Worm (Caenorhabditis elegans) whole organism, young adult: ENCODE measurements around the gene F13B6.2.

ENCODE experiments used
- B0019.2 ChIP-seq: fragments of 200-800 bp; sonication (Bioruptor generic); conservative IDR thresholded peaks from 2 replicates; pipeline ENCODE4 v1.3.6; 2022; ENCODE audit warnings: missing genetic modification reagents, missing genetic modification characterization, missing compliant biosample characterization
- D2030.7 ChIP-seq: fragments of 200-800 bp; sonication (Bioruptor generic); IDR thresholded peaks from 2 replicates; pipeline ENCODE4 v1.3.6; 2022; ENCODE audit warnings: missing genetic modification reagents, missing genetic modification characterization, missing compliant biosample characterization
- F22D6.2 ChIP-seq: sonication (generic microtip); optimal IDR thresholded peaks from 2 replicates; lab custom pipeline; 2016; ENCODE audit warnings: mild to moderate bottlenecking, missing genetic modification characterization, missing compliant biosample characterization
- F33H1.4 ChIP-seq: fragments of 200-800 bp; sonication (Bioruptor generic); IDR thresholded peaks from 2 replicates; pipeline ENCODE4 v1.3.6; 2022; ENCODE audit warnings: missing genetic modification reagents, missing genetic modification characterization, missing compliant biosample characterization
- F39B2.1 ChIP-seq: fragments of 200-800 bp; sonication (Bioruptor generic); IDR thresholded peaks from 2 replicates; pipeline ENCODE4 v1.3.6; 2022; ENCODE audit warnings: missing genetic modification reagents, missing genetic modification characterization, missing compliant biosample characterization
- F57A8.1 ChIP-seq: fragments of 200-800 bp; sonication (Bioruptor generic); optimal IDR thresholded peaks from 2 replicates; lab custom pipeline; 2018; ENCODE audit warnings: mild to moderate bottlenecking, missing genetic modification characterization, moderate library complexity, missing compliant biosample characterization
- K12H6.12 ChIP-seq: fragments of 200-800 bp; sonication (Bioruptor generic); optimal IDR thresholded peaks from 2 replicates; lab custom pipeline; 2018; ENCODE audit warnings: mild to moderate bottlenecking, missing genetic modification characterization, missing compliant biosample characterization
- Y53G8AR.9 ChIP-seq: fragments of 200-800 bp; sonication (Bioruptor generic); conservative IDR thresholded peaks from 2 replicates; pipeline ENCODE4 v1.3.6; 2022; ENCODE audit warnings: missing genetic modification reagents, missing genetic modification characterization, missing compliant biosample characterization
- Y56A3A.18 ChIP-seq: fragments of 200-800 bp; sonication (Bioruptor generic); IDR thresholded peaks from 2 replicates; pipeline ENCODE4 v1.3.6; 2022; ENCODE audit warnings: missing genetic modification reagents, missing genetic modification characterization, missing compliant biosample characterization
- Y79H2A.3 ChIP-seq: fragments of 200-800 bp; sonication (Bioruptor generic); conservative IDR thresholded peaks from 2 replicates; pipeline ENCODE4 v1.3.6; 2022; ENCODE audit warnings: missing genetic modification reagents, missing genetic modification characterization, missing compliant biosample characterization
- Y95B8A.8 ChIP-seq: fragments of 200-800 bp; sonication (Bioruptor generic); IDR thresholded peaks from 2 replicates; pipeline ENCODE4 v1.3.6; 2022; ENCODE audit warnings: missing genetic modification reagents, missing genetic modification characterization, missing compliant biosample characterization
- aptf-2 ChIP-seq: fragments of 200-800 bp; sonication (Bioruptor generic); conservative IDR thresholded peaks from 2 replicates; pipeline ENCODE4 v1.3.6; 2022; ENCODE audit warnings: missing genetic modification reagents, missing genetic modification characterization, missing compliant biosample characterization
- aptf-3 ChIP-seq: fragments of 200-800 bp; sonication (Bioruptor generic); IDR thresholded peaks from 2 replicates; pipeline ENCODE4 v1.3.6; 2022; ENCODE audit warnings: missing genetic modification characterization, missing compliant biosample characterization
- atf-7 ChIP-seq: sonication (generic microtip); optimal IDR thresholded peaks from 2 replicates; lab custom pipeline; 2017; ENCODE audit warnings: mild to moderate bottlenecking, missing genetic modification characterization, missing compliant biosample characterization
- attf-3 ChIP-seq: fragments of 200-800 bp; sonication (Bioruptor generic); conservative IDR thresholded peaks from 2 replicates; pipeline ENCODE4 v1.3.6; 2022; ENCODE audit warnings: missing genetic modification reagents, missing genetic modification characterization, missing compliant biosample characterization
- attf-5 ChIP-seq: fragments of 200-800 bp; sonication (Bioruptor generic); optimal IDR thresholded peaks from 2 replicates; lab custom pipeline; 2018; ENCODE audit warnings: mild to moderate bottlenecking, missing genetic modification characterization, missing compliant biosample characterization
- bed-1 ChIP-seq: fragments of 200-800 bp; sonication (Bioruptor generic); IDR thresholded peaks from 2 replicates; pipeline ENCODE4 v1.3.6; 2022; ENCODE audit warnings: missing genetic modification reagents, missing genetic modification characterization, missing compliant biosample characterization
- cebp-2 ChIP-seq: fragments of 200-800 bp; sonication (Bioruptor generic); IDR thresholded peaks from 2 replicates; pipeline ENCODE4 v1.3.6; 2022; ENCODE audit warnings: missing genetic modification characterization, missing compliant biosample characterization
- ceh-100 ChIP-seq: fragments of 200-800 bp; sonication (Bioruptor generic); IDR thresholded peaks from 2 replicates; pipeline ENCODE4 v1.3.6; 2022; ENCODE audit warnings: missing genetic modification reagents, missing genetic modification characterization, missing compliant biosample characterization
- ceh-40 ChIP-seq: fragments of 200-800 bp; sonication (Bioruptor generic); IDR thresholded peaks from 2 replicates; pipeline ENCODE4 v1.3.6; 2022; ENCODE audit warnings: missing genetic modification characterization, missing compliant biosample characterization
- ceh-58 ChIP-seq: fragments of 200-800 bp; sonication (Bioruptor generic); IDR thresholded peaks from 2 replicates; pipeline ENCODE4 v1.3.6; 2022; ENCODE audit warnings: missing genetic modification characterization, missing compliant biosample characterization
- chd-7 ChIP-seq: sonication (generic microtip); optimal IDR thresholded peaks from 2 replicates; lab custom pipeline; 2016; ENCODE audit warnings: mild to moderate bottlenecking, missing genetic modification characterization, moderate library complexity, missing compliant biosample characterization
- die-1 ChIP-seq: sonication (generic microtip); optimal IDR thresholded peaks from 2 replicates; lab custom pipeline; 2016; ENCODE audit warnings: missing genotype, mild to moderate bottlenecking, missing genetic modification characterization, missing compliant biosample characterization
- dox-1 ChIP-seq: fragments of 200-800 bp; sonication (Bioruptor generic); IDR thresholded peaks from 2 replicates; pipeline ENCODE4 v1.3.6; 2022; ENCODE audit warnings: missing genetic modification reagents, missing genetic modification characterization, missing compliant biosample characterization
- dpff-1 ChIP-seq: sonication (generic microtip); optimal IDR thresholded peaks from 2 replicates; lab custom pipeline; 2017; ENCODE audit warnings: mild to moderate bottlenecking, missing genetic modification characterization, missing compliant biosample characterization
- egl-18 ChIP-seq: fragments of 200-800 bp; sonication (Bioruptor generic); IDR thresholded peaks from 2 replicates; pipeline ENCODE4 v1.3.6; 2022; ENCODE audit warnings: missing genetic modification reagents, missing genetic modification characterization, missing compliant biosample characterization
- egl-44 ChIP-seq: fragments of 200-800 bp; sonication (Bioruptor generic); IDR thresholded peaks from 2 replicates; pipeline ENCODE4 v1.3.6; 2022; ENCODE audit warnings: missing genetic modification reagents, missing genetic modification characterization, missing compliant biosample characterization
- egrh-3 ChIP-seq: fragments of 200-800 bp; sonication (Bioruptor generic); IDR thresholded peaks from 2 replicates; pipeline ENCODE4 v1.3.6; 2022; ENCODE audit warnings: missing genetic modification reagents, missing genetic modification characterization, missing compliant biosample characterization
- ekl-4 ChIP-seq: fragments of 200-800 bp; sonication (Bioruptor generic); IDR thresholded peaks from 2 replicates; pipeline ENCODE4 v1.3.6; 2022; ENCODE audit warnings: missing genetic modification reagents, missing genetic modification characterization, missing compliant biosample characterization
- hsf-1 ChIP-seq: fragments of 200-800 bp; sonication (Bioruptor generic); IDR thresholded peaks from 2 replicates; pipeline ENCODE4 v1.3.6; 2022; ENCODE audit warnings: missing genetic modification reagents, missing genetic modification characterization, missing compliant biosample characterization
- lin-26 ChIP-seq: fragments of 200-800 bp; sonication (Bioruptor generic); IDR thresholded peaks from 2 replicates; pipeline ENCODE4 v1.3.6; 2022; ENCODE audit warnings: missing genetic modification reagents, missing genetic modification characterization, missing compliant biosample characterization
- lin-35 ChIP-seq, 3 experiments: fragments of 150-350 bp in 2 of 3; sonication (generic microtip) in 1 of 3; optimal IDR thresholded peaks; 2 replicates each; lab custom pipeline; 2014 to 2018; ENCODE audit warnings: missing biosample characterization in 3 of 3, missing genetic modification characterization in 3 of 3, missing genetic modification reagents in 3 of 3
- lsy-27 ChIP-seq: sonication (generic microtip); optimal IDR thresholded peaks from 2 replicates; lab custom pipeline; 2017; ENCODE audit warnings: missing genetic modification characterization, mild to moderate bottlenecking, missing compliant biosample characterization, antibody characterized with exemption, missing genotype, borderline replicate concordance; ENCODE audit not compliant: insufficient read depth
- madf-3 ChIP-seq: fragments of 200-800 bp; sonication (Bioruptor generic); IDR thresholded peaks from 2 replicates; pipeline ENCODE4 v1.3.6; 2022; ENCODE audit warnings: missing genetic modification reagents, missing genetic modification characterization, missing compliant biosample characterization
- madf-6 ChIP-seq: fragments of 200-800 bp; sonication (Bioruptor generic); IDR thresholded peaks from 2 replicates; pipeline ENCODE4 v1.3.6; 2022; ENCODE audit warnings: missing genetic modification reagents, missing genetic modification characterization, missing compliant biosample characterization
- mcd-1 ChIP-seq: fragments of 200-800 bp; sonication (Bioruptor generic); IDR thresholded peaks from 2 replicates; pipeline ENCODE4 v1.3.6; 2022; ENCODE audit warnings: missing genetic modification reagents, missing genetic modification characterization, missing compliant biosample characterization
- mxl-1 ChIP-seq: sonication (generic microtip); optimal IDR thresholded peaks from 2 replicates; lab custom pipeline; 2016; ENCODE audit warnings: missing genetic modification characterization, missing compliant biosample characterization
- nfya-1 ChIP-seq: sonication (generic microtip); optimal IDR thresholded peaks from 2 replicates; lab custom pipeline; 2017; ENCODE audit warnings: antibody characterized with exemption, missing compliant biosample characterization, missing genetic modification characterization, borderline replicate concordance; ENCODE audit not compliant: insufficient read depth
- nhr-179 ChIP-seq: sonication (generic microtip); optimal IDR thresholded peaks from 2 replicates; lab custom pipeline; 2016; ENCODE audit warnings: mild to moderate bottlenecking, missing genetic modification characterization, missing compliant biosample characterization
- pbrm-1 ChIP-seq: fragments of 200-800 bp; sonication (Bioruptor generic); IDR thresholded peaks from 2 replicates; pipeline ENCODE4 v1.3.6; 2022; ENCODE audit warnings: missing genetic modification reagents, missing genetic modification characterization, missing compliant biosample characterization
- rcor-1 ChIP-seq: fragments of 200-800 bp; sonication (Bioruptor generic); IDR thresholded peaks from 2 replicates; pipeline ENCODE4 v1.3.6; 2022; ENCODE audit warnings: missing genetic modification reagents, missing genetic modification characterization, missing compliant biosample characterization
- unc-130 ChIP-seq: sonication (generic microtip); optimal IDR thresholded peaks from 2 replicates; lab custom pipeline; 2016; ENCODE audit warnings: missing genetic modification reagents, missing genetic modification characterization, missing compliant biosample characterization
- zim-3 ChIP-seq: sonication (generic microtip); optimal IDR thresholded peaks from 2 replicates; lab custom pipeline; 2017; ENCODE audit warnings: mild to moderate bottlenecking, missing genetic modification characterization, moderate library complexity, missing compliant biosample characterization
- ztf-18 ChIP-seq: sonication (generic microtip); optimal IDR thresholded peaks from 2 replicates; lab custom pipeline; 2016; ENCODE audit warnings: missing genotype, mild to moderate bottlenecking, missing genetic modification characterization, missing compliant biosample characterization
- ztf-26 ChIP-seq: sonication (generic microtip); optimal IDR thresholded peaks from 2 replicates; lab custom pipeline; 2017; ENCODE audit warnings: missing genetic modification characterization, missing compliant biosample characterization

The F13B6.2 gene

ce11 chrIV:7440985-7441384 lies 19.1 kb downstream of the F13B6.2 start:
- peak; percentile 71; the same call in 1 of the 2 replicates for TF ChIP-seq Y53G8AR.9 (GFP tag; lab: Robert Waterston, UW)
- peak; percentile 20; the same call in 1 of the 2 replicates for TF ChIP-seq B0019.2 (GFP tag; lab: Robert Waterston, UW)
- peak; percentile 93 for TF ChIP-seq pbrm-1 (GFP tag; lab: Robert Waterston, UW)
- TF ChIP-seq F39B2.1 (GFP tag; lab: Robert Waterston, UW): 0 out of 2 replicates have a peak, but pooled peaks have one; percentile 17
- TF ChIP-seq ceh-40 (GFP tag; lab: Robert Waterston, UW): peak; percentile 86; the same call in 1 of the 2 replicates
- TF ChIP-seq madf-3 (GFP tag; lab: Robert Waterston, UW): peak; percentile 90
- peak; percentile 38; the same call in 1 of the 2 replicates for TF ChIP-seq D2030.7 (GFP tag; lab: Robert Waterston, UW)
- TF ChIP-seq egl-18 (GFP tag; lab: Robert Waterston, UW): peak; percentile 71; the same call in 1 of the 2 replicates
- TF ChIP-seq hsf-1 (GFP tag; lab: Robert Waterston, UW): peak; percentile 99
- 0 out of 2 replicates have a peak, but pooled peaks have one; percentile 38 for TF ChIP-seq Y79H2A.3 (GFP tag; lab: Robert Waterston, UW)
- TF ChIP-seq dox-1: peak; percentile 90
- TF ChIP-seq madf-6 (GFP tag; lab: Robert Waterston, UW): peak; percentile 69; the same call in 1 of the 2 replicates
- TF ChIP-seq lin-26 (GFP tag; lab: Robert Waterston, UW): 0 out of 2 replicates have a peak, but pooled peaks have one; percentile 30
- TF ChIP-seq rcor-1 (GFP tag; lab: Robert Waterston, UW): peak; percentile 58
- TF ChIP-seq ceh-58 (GFP tag; lab: Robert Waterston, UW): 0 out of 2 replicates have a peak, but pooled peaks have one; percentile 62
- peak; percentile 38; the same call in 1 of the 2 replicates for TF ChIP-seq egrh-3
- peak; percentile 64 for TF ChIP-seq ekl-4
- 0 out of 2 replicates have a peak, but pooled peaks have one; percentile 58 for TF ChIP-seq Y95B8A.8 (GFP tag; lab: Robert Waterston, UW)
- peak; percentile 61 for TF ChIP-seq ceh-100 (GFP tag; lab: Robert Waterston, UW)

ce11 chrIV:7440238-7440637 lies 19.9 kb downstream of the F13B6.2 start:
- no peak for TF ChIP-seq nhr-179 (tag; lab: Kevin White, UChicago)
- TF ChIP-seq egl-44 (GFP tag; lab: Robert Waterston, UW): no peak

ce11 chrIV:7439377-7439776 lies 20.7 kb downstream of the F13B6.2 start:
- no peak for TF ChIP-seq unc-130 (GFP tag; lab: Kevin White, UChicago)
- no peak for TF ChIP-seq pbrm-1 (GFP tag; lab: Robert Waterston, UW)
- no peak for TF ChIP-seq attf-5 (GFP tag; lab: Kevin White, UChicago)
- TF ChIP-seq F39B2.1 (GFP tag; lab: Robert Waterston, UW): no peak
- no peak for TF ChIP-seq mxl-1
- no peak for TF ChIP-seq nfya-1 (tag; lab: Kevin White, UChicago)
- no peak for TF ChIP-seq chd-7
- TF ChIP-seq ztf-26 (tag; lab: Kevin White, UChicago): no peak
- no peak for TF ChIP-seq F57A8.1 (GFP tag; lab: Kevin White, UChicago)
- no peak for TF ChIP-seq F22D6.2
- TF ChIP-seq lsy-27 (tag; lab: Kevin White, UChicago): no peak
- TF ChIP-seq lin-35 (GFP tag; optimal IDR thresholded peaks at IDR 0.05; lab: Kevin White, UChicago): no peak
- no peak for TF ChIP-seq egl-44 (GFP tag; lab: Robert Waterston, UW)
- TF ChIP-seq atf-7 (tag; lab: Kevin White, UChicago): no peak
- TF ChIP-seq F33H1.4: no peak

ce11 chrIV:7433858-7434257 lies 26.3 kb downstream of the F13B6.2 start, which contains the start of gene B0496.11:
TSS of gene B0496.11 (minus strand) at chrIV:7433958.
- TF ChIP-seq K12H6.12 (tag; lab: Kevin White, UChicago) (no peak), attf-3 (GFP tag; lab: Robert Waterston, UW) (no peak), cebp-2 (no peak), zim-3 (no peak), die-1 (tag; lab: Kevin White, UChicago) (no peak), Y56A3A.18 (GFP tag; lab: Robert Waterston, UW) (no peak), F39B2.1 (GFP tag; lab: Robert Waterston, UW) (no peak), aptf-2 (GFP tag; lab: Robert Waterston, UW) (no peak), aptf-3 (no peak), mcd-1 (GFP tag; lab: Robert Waterston, UW) (no peak), dpff-1 (tag; lab: Kevin White, UChicago) (no peak), ztf-18 (tag; lab: Kevin White, UChicago) (no peak), bed-1 (GFP tag; lab: Robert Waterston, UW) (no peak)
